Worm (Caenorhabditis elegans) whole organism, late embryonic: ENCODE results near the gene aak-1.

Experiments
- C08G9.2 ChIP-seq: sonication (generic microtip); optimal IDR thresholded peaks from 2 replicates; lab custom pipeline; 2016; ENCODE audit warnings: mild to moderate bottlenecking, missing genetic modification characterization, moderate library complexity, missing compliant biosample characterization
- F13H6.1 ChIP-seq: sonication (generic microtip); optimal IDR thresholded peaks from 2 replicates; lab custom pipeline; 2016; ENCODE audit warnings: missing genetic modification characterization, missing compliant biosample characterization
- K02D7.2 ChIP-seq: sonication (generic microtip); optimal IDR thresholded peaks from 2 replicates; lab custom pipeline; 2017; ENCODE audit warnings: mild to moderate bottlenecking, missing genetic modification characterization, missing compliant biosample characterization
- T23F11.4 ChIP-seq: fragments of 200-800 bp; sonication (Bioruptor generic); optimal IDR thresholded peaks from 2 replicates; lab custom pipeline; 2018; ENCODE audit warnings: mild to moderate bottlenecking, missing genetic modification characterization, missing compliant biosample characterization
- Y22D7AL.16 ChIP-seq: sonication (generic microtip); optimal IDR thresholded peaks from 2 replicates; lab custom pipeline; 2016; ENCODE audit warnings: missing genetic modification characterization, missing compliant biosample characterization
- ahr-1 ChIP-seq: sonication (generic microtip); optimal IDR thresholded peaks from 2 replicates; lab custom pipeline; 2016; ENCODE audit warnings: missing genetic modification characterization, missing compliant biosample characterization
- ama-1 ChIP-seq: fragments of 150-350 bp; optimal IDR thresholded peaks from 2 replicates; lab custom pipeline; 2014
- ceh-14 ChIP-seq: sonication (generic microtip); optimal IDR thresholded peaks from 2 replicates; lab custom pipeline; 2016; ENCODE audit warnings: missing genotype, missing genetic modification characterization, missing compliant biosample characterization
- ceh-19 ChIP-seq: fragments of 200-800 bp; sonication (Bioruptor generic); optimal IDR thresholded peaks from 2 replicates; lab custom pipeline; 2018; ENCODE audit warnings: mild to moderate bottlenecking, missing genetic modification characterization, missing compliant biosample characterization
- ceh-2 ChIP-seq: sonication (generic microtip); optimal IDR thresholded peaks from 2 replicates; lab custom pipeline; 2016; ENCODE audit warnings: missing genotype, missing genetic modification characterization, missing compliant biosample characterization
- ceh-31 ChIP-seq: sonication (generic microtip); optimal IDR thresholded peaks from 2 replicates; lab custom pipeline; 2016; ENCODE audit warnings: missing genetic modification characterization, missing compliant biosample characterization
- ceh-45 ChIP-seq: fragments of 200-800 bp; sonication (Bioruptor generic); IDR thresholded peaks from 2 replicates; pipeline ENCODE4 v1.3.6; 2022; ENCODE audit warnings: missing genetic modification reagents, missing genetic modification characterization, missing compliant biosample characterization
- ceh-48 ChIP-seq: sonication (generic microtip); optimal IDR thresholded peaks from 2 replicates; lab custom pipeline; 2016; ENCODE audit warnings: missing genetic modification characterization, inconsistent platforms, missing compliant biosample characterization
- che-1 ChIP-seq: sonication (generic microtip); optimal IDR thresholded peaks from 2 replicates; lab custom pipeline; 2016; ENCODE audit warnings: mild to moderate bottlenecking, missing genetic modification characterization, missing compliant biosample characterization
- dmd-4 ChIP-seq: sonication (generic microtip); optimal IDR thresholded peaks from 2 replicates; lab custom pipeline; 2016; ENCODE audit warnings: borderline replicate concordance, missing genetic modification characterization, missing compliant biosample characterization
- dve-1 ChIP-seq: sonication (generic microtip); optimal IDR thresholded peaks from 2 replicates; lab custom pipeline; 2017; ENCODE audit warnings: antibody characterized with exemption, mild to moderate bottlenecking, missing genetic modification characterization, missing compliant biosample characterization
- elt-2 ChIP-seq: sonication (generic microtip); optimal IDR thresholded peaks from 2 replicates; lab custom pipeline; 2016; ENCODE audit warnings: missing genetic modification reagents, missing genetic modification characterization, missing compliant biosample characterization
- ets-4 ChIP-seq: sonication (generic microtip); optimal IDR thresholded peaks from 2 replicates; lab custom pipeline; 2016; ENCODE audit warnings: missing genetic modification characterization, missing compliant biosample characterization
- fkh-10 ChIP-seq: fragments of 150-350 bp; optimal IDR thresholded peaks from 2 replicates; lab custom pipeline; 2014; ENCODE audit warnings: missing biosample characterization, missing genetic modification reagents, missing genetic modification characterization
- gmeb-2 ChIP-seq: sonication (generic microtip); optimal IDR thresholded peaks from 2 replicates; lab custom pipeline; 2016; ENCODE audit warnings: missing genetic modification characterization, inconsistent platforms, missing compliant biosample characterization
- hlh-13 ChIP-seq: fragments of 200-800 bp; sonication (Bioruptor generic); optimal IDR thresholded peaks from 2 replicates; lab custom pipeline; 2018; ENCODE audit warnings: mild to moderate bottlenecking, missing genetic modification characterization, missing compliant biosample characterization
- hlh-15 ChIP-seq: sonication (generic microtip); optimal IDR thresholded peaks from 2 replicates; lab custom pipeline; 2016; ENCODE audit warnings: missing genetic modification characterization, missing compliant biosample characterization
- hlh-8 ChIP-seq: sonication (generic microtip); optimal IDR thresholded peaks from 2 replicates; lab custom pipeline; 2016; ENCODE audit warnings: missing genotype, missing genetic modification characterization, missing compliant biosample characterization
- lim-6 ChIP-seq: sonication (generic microtip); optimal IDR thresholded peaks from 2 replicates; lab custom pipeline; 2016; ENCODE audit warnings: missing genetic modification characterization, missing compliant biosample characterization
- madf-2 ChIP-seq: sonication (generic microtip); optimal IDR thresholded peaks from 2 replicates; lab custom pipeline; 2017; ENCODE audit warnings: missing genetic modification characterization, missing compliant biosample characterization
- mec-3 ChIP-seq: sonication (generic microtip); optimal IDR thresholded peaks from 2 replicates; lab custom pipeline; 2016; ENCODE audit warnings: borderline replicate concordance, missing genetic modification characterization, missing compliant biosample characterization
- nfya-1 ChIP-seq: sonication (generic microtip); optimal IDR thresholded peaks from 2 replicates; lab custom pipeline; 2017; ENCODE audit warnings: missing genetic modification characterization, mild to moderate bottlenecking, missing compliant biosample characterization, antibody characterized with exemption, moderate library complexity
- nhr-11 ChIP-seq: fragments of 150-350 bp; optimal IDR thresholded peaks from 2 replicates; lab custom pipeline; 2014; ENCODE audit warnings: missing biosample characterization, missing genetic modification characterization
- nhr-232 ChIP-seq: sonication (generic microtip); optimal IDR thresholded peaks from 2 replicates; lab custom pipeline; 2016; ENCODE audit warnings: missing genetic modification characterization, missing compliant biosample characterization
- npax-4 ChIP-seq: sonication (generic microtip); optimal IDR thresholded peaks from 2 replicates; lab custom pipeline; 2016; ENCODE audit warnings: missing genetic modification characterization, missing compliant biosample characterization
- pag-3 ChIP-seq: sonication (generic microtip); optimal IDR thresholded peaks from 2 replicates; lab custom pipeline; 2016; ENCODE audit warnings: missing compliant biosample characterization, missing genetic modification characterization, borderline replicate concordance
- pat-9 ChIP-seq: fragments of 200-800 bp; sonication (Bioruptor generic); optimal IDR thresholded peaks from 2 replicates; lab custom pipeline; 2018; ENCODE audit warnings: mild to moderate bottlenecking, missing genetic modification characterization, moderate library complexity, missing compliant biosample characterization
- pax-1 ChIP-seq: fragments of 150-350 bp; optimal IDR thresholded peaks from 2 replicates; lab custom pipeline; 2014; ENCODE audit warnings: missing biosample characterization, missing genetic modification characterization
- pha-4 ChIP-seq: fragments of 150-350 bp; optimal IDR thresholded peaks from 2 replicates; lab custom pipeline; 2018; ENCODE audit warnings: missing biosample characterization, missing genetic modification reagents, missing genetic modification characterization
- ref-2 ChIP-seq: sonication (generic microtip); optimal IDR thresholded peaks from 2 replicates; lab custom pipeline; 2016; ENCODE audit warnings: missing genetic modification characterization, missing compliant biosample characterization
- rnt-1 ChIP-seq: sonication (generic microtip); optimal IDR thresholded peaks from 2 replicates; lab custom pipeline; 2016; ENCODE audit warnings: missing genetic modification characterization, missing compliant biosample characterization
- sdc-2 ChIP-seq: sonication (generic microtip); optimal IDR thresholded peaks from 2 replicates; lab custom pipeline; 2016; ENCODE audit warnings: missing genotype, missing genetic modification characterization, missing compliant biosample characterization
- sox-2 ChIP-seq: fragments of 200-800 bp; sonication (Bioruptor generic); IDR thresholded peaks from 2 replicates; pipeline ENCODE4 v1.3.6; 2022; ENCODE audit warnings: missing genetic modification reagents, missing genetic modification characterization, missing compliant biosample characterization
- syd-9 ChIP-seq: sonication (generic microtip); optimal IDR thresholded peaks from 2 replicates; lab custom pipeline; 2016; ENCODE audit warnings: mild to moderate bottlenecking, missing genetic modification characterization, moderate library complexity, missing compliant biosample characterization
- unc-55 ChIP-seq: sonication (generic microtip); optimal IDR thresholded peaks from 2 replicates; lab custom pipeline; 2017; ENCODE audit warnings: missing biosample characterization, missing genetic modification reagents, missing genetic modification characterization
- unc-86 ChIP-seq: sonication (generic microtip); optimal IDR thresholded peaks from 2 replicates; lab custom pipeline; 2016; ENCODE audit warnings: missing genetic modification characterization, missing compliant biosample characterization
- zip-5 ChIP-seq: sonication (generic microtip); optimal IDR thresholded peaks from 2 replicates; lab custom pipeline; 2016; ENCODE audit warnings: missing genetic modification characterization, missing compliant biosample characterization
- ztf-16 ChIP-seq: sonication (generic microtip); optimal IDR thresholded peaks from 2 replicates; lab custom pipeline; 2017; ENCODE audit warnings: missing genetic modification characterization, missing compliant biosample characterization

The aak-1 gene

ce11 chrIII:8741276-8741860 lies 19.5 kb downstream of the aak-1 start, which contains the start of gene pdhk-2 (continued):
- peak; percentile 45 for TF ChIP-seq sdc-2 (tag; lab: Kevin White, UChicago)
- peak; percentile 81 for TF ChIP-seq dve-1 (tag; lab: Kevin White, UChicago)
- TF ChIP-seq sox-2, result no peak
- TF ChIP-seq hlh-15 (tag; lab: Kevin White, UChicago), result peak; percentile 43
- peak; percentile 85 for TF ChIP-seq ceh-14 (tag; lab: Kevin White, UChicago)
- no peak for TF ChIP-seq zip-5 (tag; lab: Kevin White, UChicago)
- peak; percentile 38 for TF ChIP-seq pat-9 (tag; lab: Kevin White, UChicago)
- no peak for TF ChIP-seq ama-1 (lab: Kevin White, UChicago)
- TF ChIP-seq gmeb-2, result peak; percentile 63
- no peak for TF ChIP-seq lim-6
- no peak for TF ChIP-seq pax-1 (tag; lab: Kevin White, UChicago)
- TF ChIP-seq ahr-1, result peak; percentile 47
- TF ChIP-seq ceh-2, result peak; percentile 58
- peak; percentile 71 for TF ChIP-seq ztf-16 (tag; lab: Kevin White, UChicago)
- no peak for TF ChIP-seq npax-4 (tag; lab: Kevin White, UChicago)
- peak; percentile 6 for TF ChIP-seq Y22D7AL.16 (tag; lab: Kevin White, UChicago)
- 0 out of 2 replicates have a peak, but pooled peaks have one; percentile 53 for TF ChIP-seq ceh-45 (GFP tag; lab: Robert Waterston, UW)
- peak; percentile 82 for TF ChIP-seq ceh-31 (tag; lab: Kevin White, UChicago)

- no peak for TF ChIP-seq mec-3 (tag; lab: Kevin White, UChicago)
- no peak for TF ChIP-seq nhr-11 (tag; lab: Kevin White, UChicago)
- TF ChIP-seq ahr-1, result no peak
- TF ChIP-seq unc-55 (GFP tag; lab: Kevin White, UChicago), result no peak
- no peak for TF ChIP-seq madf-2
- TF ChIP-seq ceh-31 (tag; lab: Kevin White, UChicago), result no peak
- TF ChIP-seq C08G9.2 (tag; lab: Kevin White, UChicago), result no peak
- no peak for TF ChIP-seq dmd-4 (tag; lab: Kevin White, UChicago)
- TF ChIP-seq ref-2 (tag; lab: Kevin White, UChicago), result no peak
- no peak for TF ChIP-seq gmeb-2
- TF ChIP-seq syd-9, result no peak
- TF ChIP-seq ceh-14 (tag; lab: Kevin White, UChicago), result no peak
- no peak for TF ChIP-seq unc-86
- TF ChIP-seq F13H6.1 (tag; lab: Kevin White, UChicago), result no peak
- TF ChIP-seq ceh-45 (GFP tag; lab: Robert Waterston, UW), result no peak
- no peak for TF ChIP-seq hlh-15 (tag; lab: Kevin White, UChicago)
- TF ChIP-seq sdc-2 (tag; lab: Kevin White, UChicago), result no peak
- TF ChIP-seq rnt-1 (tag; lab: Kevin White, UChicago), result no peak
- no peak for TF ChIP-seq che-1 (tag; lab: Kevin White, UChicago)
These were observed 21.1 kb downstream of the aak-1 start for ce11 chrIII:8739786-8740185.

DNA sequence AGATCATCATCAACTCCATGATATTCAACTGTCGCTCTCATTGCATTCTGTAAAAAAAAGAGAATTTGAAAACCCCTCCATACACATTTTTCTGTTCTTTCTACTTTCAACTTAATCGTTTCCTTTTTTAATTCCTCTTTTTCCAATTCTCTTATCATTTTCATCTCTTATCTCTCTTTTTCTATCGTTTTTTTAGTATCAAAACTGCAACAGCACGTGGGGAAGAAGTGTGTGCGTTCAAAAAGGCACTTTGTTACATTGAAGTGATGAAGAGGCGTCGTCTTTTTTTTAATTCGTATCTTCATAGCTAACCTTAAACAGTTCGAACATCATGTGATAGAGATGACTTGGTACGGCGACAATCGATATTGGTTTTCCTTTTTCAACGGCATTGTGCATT lies 21.8 kb downstream of the aak-1 start:
- no peak for TF ChIP-seq mec-3 (tag; lab: Kevin White, UChicago)
- no peak for TF ChIP-seq rnt-1 (tag; lab: Kevin White, UChicago)
- no peak for TF ChIP-seq fkh-10 (GFP tag; lab: Kevin White, UChicago)
- TF ChIP-seq elt-2 (tag; lab: Kevin White, UChicago), result peak; percentile 17
- TF ChIP-seq unc-86, result no peak
- TF ChIP-seq nfya-1 (tag; lab: Kevin White, UChicago), result no peak
- no peak for TF ChIP-seq nhr-232 (tag; lab: Kevin White, UChicago)
- TF ChIP-seq, all 69 proteins: peak for 1

DNA sequence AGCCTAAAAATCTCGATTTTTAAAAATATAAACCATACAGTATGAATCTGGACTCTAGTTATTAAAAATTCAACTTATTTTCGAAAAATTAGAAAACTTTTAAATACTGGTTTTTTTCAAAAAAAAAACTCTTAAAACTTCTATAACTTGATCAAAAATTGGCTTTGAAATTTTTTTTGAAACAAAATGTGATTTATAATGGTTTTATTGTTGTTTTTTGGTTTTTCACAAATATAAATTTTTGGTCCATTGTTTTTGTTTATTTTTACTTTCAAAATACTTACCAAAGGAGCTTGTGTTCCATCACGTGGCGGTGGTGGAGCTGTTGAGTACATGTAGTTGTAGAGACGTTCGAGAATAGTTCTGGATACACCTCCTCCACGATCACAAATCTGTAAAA lies 22.6 kb downstream of the aak-1 start:
- no peak for TF ChIP-seq pha-4 (tag; lab: Kevin White, UChicago)
- no peak for TF ChIP-seq hlh-8 (tag; lab: Kevin White, UChicago)
- no peak for TF ChIP-seq gmeb-2
- TF ChIP-seq pag-3 (tag; lab: Kevin White, UChicago), result no peak
- TF ChIP-seq K02D7.2 (tag; lab: Kevin White, UChicago), result no peak
- no peak for TF ChIP-seq ceh-48 (tag; lab: Kevin White, UChicago)
- TF ChIP-seq hlh-13, result no peak
- no peak for TF ChIP-seq ceh-19 (GFP tag; lab: Kevin White, UChicago)
- TF ChIP-seq ets-4 (tag; lab: Kevin White, UChicago), result no peak
- no peak for TF ChIP-seq ahr-1
- no peak for TF ChIP-seq T23F11.4 (GFP tag; lab: Kevin White, UChicago)
